Fruit fly (Drosophila melanogaster) whole organism, embryonic: Measurements from ENCODE around the gene CG9300.

Experiments
- Adf1 ChIP-seq: fragments of 200-800 bp; sonication (Bioruptor generic); IDR thresholded peaks from 2 replicates; pipeline ENCODE4 v1.3.6; 2022; ENCODE audit warnings: missing biosample characterization, missing genetic modification characterization
- CG10147 ChIP-seq: fragments of 200-800 bp; sonication (Bioruptor generic); optimal IDR thresholded peaks from 2 replicates; lab custom pipeline; 2019; ENCODE audit warnings: missing biosample characterization, mild to moderate bottlenecking, missing genetic modification characterization, moderate library complexity
- CG10209 ChIP-seq: fragments of 200-800 bp; sonication (Bioruptor generic); optimal IDR thresholded peaks from 3 replicates; lab custom pipeline; 2017; ENCODE audit warnings: missing biosample characterization, mild to moderate bottlenecking, missing genetic modification characterization, missing genetic modification reagents
- CG10274 ChIP-seq: fragments of 200-800 bp; sonication (Bioruptor generic); optimal IDR thresholded peaks from 3 replicates; lab custom pipeline; 2017; ENCODE audit warnings: missing biosample characterization, mild to moderate bottlenecking, missing genetic modification characterization
- CG10366 ChIP-seq: fragments of 200-800 bp; sonication (Bioruptor generic); IDR thresholded peaks from 2 replicates; pipeline ENCODE4 v1.3.6; 2022; ENCODE audit warnings: missing biosample characterization, missing genetic modification characterization
- CG10654 ChIP-seq: fragments of 200-800 bp; sonication (Bioruptor generic); optimal IDR thresholded peaks from 2 replicates; lab custom pipeline; 2016; ENCODE audit warnings: missing biosample characterization, missing genetic modification characterization
- CG10959 ChIP-seq: fragments of 200-800 bp; sonication (Bioruptor generic); IDR thresholded peaks from 2 replicates; pipeline ENCODE4 v1.3.6; 2022; ENCODE audit warnings: missing biosample characterization, missing genetic modification characterization
- CG11398 ChIP-seq: fragments of 200-800 bp; sonication (Bioruptor generic); optimal IDR thresholded peaks from 2 replicates; lab custom pipeline; 2016; ENCODE audit warnings: missing biosample characterization, missing genetic modification characterization
- CG12769 ChIP-seq: fragments of 200-800 bp; sonication (Bioruptor generic); optimal IDR thresholded peaks from 2 replicates; lab custom pipeline; 2019; ENCODE audit warnings: missing biosample characterization, mild to moderate bottlenecking, missing genetic modification characterization, moderate library complexity
- CG14014 ChIP-seq: fragments of 200-800 bp; sonication (Bioruptor generic); IDR thresholded peaks from 2 replicates; pipeline ENCODE4 v1.3.6; 2022; ENCODE audit warnings: missing biosample characterization, missing genetic modification characterization
- CG14441 ChIP-seq: fragments of 200-800 bp; sonication (Bioruptor generic); IDR thresholded peaks from 2 replicates; pipeline ENCODE4 v1.3.6; 2022; ENCODE audit warnings: missing biosample characterization, missing genetic modification characterization
- CG18011 ChIP-seq: fragments of 200-800 bp; sonication (Bioruptor generic); optimal IDR thresholded peaks from 2 replicates; lab custom pipeline; 2017; ENCODE audit warnings: missing biosample characterization, missing genetic modification characterization, mild to moderate bottlenecking, moderate library complexity, missing genotype
- CG2120 ChIP-seq: fragments of 200-800 bp; sonication (Bioruptor generic); optimal IDR thresholded peaks from 3 replicates; lab custom pipeline; 2016; ENCODE audit warnings: missing biosample characterization, missing genetic modification characterization
- CG31388 ChIP-seq: fragments of 200-800 bp; sonication (Bioruptor generic); optimal IDR thresholded peaks from 2 replicates; lab custom pipeline; 2016; ENCODE audit warnings: missing biosample characterization, missing genetic modification characterization
- CG32767 ChIP-seq: fragments of 200-800 bp; sonication (Bioruptor generic); IDR thresholded peaks from 2 replicates; pipeline ENCODE4 v1.3.6; 2022; ENCODE audit warnings: missing biosample characterization, missing genetic modification characterization
- CG6254 ChIP-seq: fragments of 200-800 bp; sonication (Bioruptor generic); optimal IDR thresholded peaks from 3 replicates; lab custom pipeline; 2017; ENCODE audit warnings: mild to moderate bottlenecking, missing biosample characterization, missing genetic modification reagents, missing genetic modification characterization
- CG6272 ChIP-seq: fragments of 200-800 bp; sonication (Bioruptor generic); IDR thresholded peaks from 2 replicates; pipeline ENCODE4 v1.3.6; 2022; ENCODE audit warnings: missing biosample characterization, missing genetic modification characterization
- CG7372 ChIP-seq: fragments of 200-800 bp; sonication (Bioruptor generic); IDR thresholded peaks from 2 replicates; pipeline ENCODE4 v1.3.6; 2022; ENCODE audit warnings: missing biosample characterization, missing genetic modification characterization
- CG7556 ChIP-seq: fragments of 200-800 bp; sonication (Bioruptor generic); optimal IDR thresholded peaks from 2 replicates; lab custom pipeline; 2017; ENCODE audit warnings: missing biosample characterization, mild to moderate bottlenecking, missing genetic modification characterization
- CG7745 ChIP-seq: fragments of 200-800 bp; sonication (Bioruptor generic); optimal IDR thresholded peaks from 2 replicates; lab custom pipeline; 2018; ENCODE audit warnings: missing biosample characterization, mild to moderate bottlenecking, missing genetic modification characterization, moderate library complexity
- CG7786 ChIP-seq: fragments of 200-800 bp; sonication (Bioruptor generic); optimal IDR thresholded peaks from 2 replicates; lab custom pipeline; 2016; ENCODE audit warnings: missing biosample characterization, missing genetic modification characterization
- CG7928 ChIP-seq: fragments of 200-800 bp; sonication (Bioruptor generic); optimal IDR thresholded peaks from 2 replicates; lab custom pipeline; 2017; ENCODE audit warnings: missing biosample characterization, mild to moderate bottlenecking, missing genetic modification characterization
- CG8359 ChIP-seq: fragments of 200-800 bp; sonication (Bioruptor generic); optimal IDR thresholded peaks from 2 replicates; lab custom pipeline; 2017; ENCODE audit warnings: missing biosample characterization, mild to moderate bottlenecking, missing genetic modification characterization, borderline replicate concordance
- CG9609 ChIP-seq: fragments of 200-800 bp; sonication (Bioruptor generic); optimal IDR thresholded peaks from 3 replicates; lab custom pipeline; 2016; ENCODE audit warnings: missing biosample characterization, missing genetic modification characterization
- CG9797 ChIP-seq: fragments of 200-800 bp; sonication (Bioruptor generic); optimal IDR thresholded peaks from 3 replicates; lab custom pipeline; 2018; ENCODE audit warnings: missing biosample characterization, mild to moderate bottlenecking, missing genetic modification characterization
- CG9817 ChIP-seq: fragments of 200-800 bp; sonication (Bioruptor generic); optimal IDR thresholded peaks from 2 replicates; lab custom pipeline; 2018; ENCODE audit warnings: missing biosample characterization, mild to moderate bottlenecking, missing genetic modification characterization, moderate library complexity
- D19A ChIP-seq: fragments of 200-800 bp; optimal IDR thresholded peaks from 3 replicates; lab custom pipeline; 2019; ENCODE audit warnings: missing biosample characterization, mild to moderate bottlenecking, missing genetic modification characterization, moderate library complexity
- Dref ChIP-seq: fragments of 200-800 bp; sonication (Bioruptor generic); IDR thresholded peaks from 2 replicates; pipeline ENCODE4 v1.3.6; 2022; ENCODE audit warnings: missing biosample characterization, missing genetic modification characterization
- Drgx ChIP-seq: fragments of 200-800 bp; sonication (Bioruptor generic); IDR thresholded peaks from 2 replicates; pipeline ENCODE4 v1.3.6; 2022; ENCODE audit warnings: missing biosample characterization, missing genetic modification characterization
- Gug ChIP-seq: fragments of 200-800 bp; sonication (Bioruptor generic); IDR thresholded peaks from 4 replicates; pipeline ENCODE4 v1.3.6; 2022; ENCODE audit warnings: missing biosample characterization, missing genetic modification characterization
- Hr3 ChIP-seq: fragments of 200-800 bp; sonication (Bioruptor generic); optimal IDR thresholded peaks from 3 replicates; lab custom pipeline; 2016; ENCODE audit warnings: missing biosample characterization, missing genetic modification characterization
- Lim3 ChIP-seq: fragments of 200-800 bp; sonication (Bioruptor generic); IDR thresholded peaks from 2 replicates; pipeline ENCODE4 v1.3.6; 2022; ENCODE audit warnings: missing biosample characterization, missing genetic modification characterization
- Meics ChIP-seq: fragments of 200-800 bp; sonication (Bioruptor generic); optimal IDR thresholded peaks from 2 replicates; lab custom pipeline; 2017; ENCODE audit warnings: missing biosample characterization, mild to moderate bottlenecking, missing genetic modification characterization
- Sry-δ ChIP-seq: fragments of 200-800 bp; sonication (Bioruptor generic); optimal IDR thresholded peaks from 2 replicates; lab custom pipeline; 2016; ENCODE audit warnings: missing biosample characterization, missing genetic modification characterization
- ash1 ChIP-seq: fragments of 200-800 bp; sonication (Bioruptor generic); optimal IDR thresholded peaks from 2 replicates; lab custom pipeline; 2018; ENCODE audit warnings: missing biosample characterization, mild to moderate bottlenecking, missing genetic modification characterization
- croc ChIP-seq: fragments of 200-800 bp; sonication (Bioruptor generic); conservative IDR thresholded peaks from 3 replicates; pipeline ENCODE4 v1.3.6; 2022; ENCODE audit warnings: missing biosample characterization, missing genetic modification characterization
- dmrt99B ChIP-seq: fragments of 200-800 bp; sonication (Bioruptor generic); optimal IDR thresholded peaks from 2 replicates; lab custom pipeline; 2018; ENCODE audit warnings: missing biosample characterization, mild to moderate bottlenecking, missing genetic modification characterization, moderate library complexity
- dpn ChIP-seq, 2 experiments: fragments of 200-800 bp; sonication (Bioruptor generic); optimal IDR thresholded peaks; 3 replicates each; lab custom pipeline; 2016; ENCODE audit warnings: missing biosample characterization in 2 of 2, missing genetic modification characterization in 2 of 2
- fu2 ChIP-seq: fragments of 200-800 bp; sonication (Bioruptor generic); optimal IDR thresholded peaks from 2 replicates; lab custom pipeline; 2016; ENCODE audit warnings: missing biosample characterization, missing genetic modification characterization
- gcm2 ChIP-seq: fragments of 200-800 bp; sonication (Bioruptor generic); optimal IDR thresholded peaks from 2 replicates; lab custom pipeline; 2016; ENCODE audit warnings: missing biosample characterization, missing genetic modification characterization
- gsb ChIP-seq: fragments of 200-800 bp; sonication (Bioruptor generic); IDR thresholded peaks from 2 replicates; pipeline ENCODE4 v1.3.6; 2022; ENCODE audit warnings: missing biosample characterization, missing genetic modification characterization
- jing ChIP-seq: fragments of 200-800 bp; sonication (Bioruptor generic); optimal IDR thresholded peaks from 2 replicates; lab custom pipeline; 2018; ENCODE audit warnings: missing biosample characterization, mild to moderate bottlenecking, missing genetic modification characterization
- knrl ChIP-seq: fragments of 200-800 bp; sonication (Bioruptor generic); IDR thresholded peaks from 3 replicates; pipeline ENCODE4 v1.3.6; 2022; ENCODE audit warnings: missing biosample characterization, missing genetic modification characterization; ENCODE audit not compliant: partially characterized antibody
- lmd ChIP-seq: fragments of 200-800 bp; sonication (Bioruptor generic); IDR thresholded peaks from 2 replicates; pipeline ENCODE4 v1.3.6; 2022; ENCODE audit warnings: missing biosample characterization, missing genetic modification characterization
- oc ChIP-seq: fragments of 200-800 bp; sonication (Bioruptor generic); optimal IDR thresholded peaks from 2 replicates; lab custom pipeline; 2018; ENCODE audit warnings: missing biosample characterization, mild to moderate bottlenecking, missing genetic modification characterization, moderate library complexity
- pita ChIP-seq: fragments of 200-800 bp; sonication (Bioruptor generic); optimal IDR thresholded peaks from 2 replicates; lab custom pipeline; 2017; ENCODE audit warnings: missing biosample characterization, mild to moderate bottlenecking, missing genetic modification characterization
- pzg ChIP-seq: fragments of 200-800 bp; sonication (Bioruptor generic); optimal IDR thresholded peaks from 3 replicates; lab custom pipeline; 2018; ENCODE audit warnings: missing biosample characterization, mild to moderate bottlenecking, missing genetic modification characterization, moderate library complexity
- sima ChIP-seq: fragments of 200-800 bp; sonication (Bioruptor generic); optimal IDR thresholded peaks from 2 replicates; lab custom pipeline; 2016; ENCODE audit warnings: missing biosample characterization, missing genetic modification characterization
- tgo ChIP-seq: fragments of 200-800 bp; sonication (Bioruptor generic); IDR thresholded peaks from 3 replicates; pipeline ENCODE4 v1.3.6; 2022; ENCODE audit warnings: missing biosample characterization, missing genetic modification characterization
- trem ChIP-seq: fragments of 200-800 bp; optimal IDR thresholded peaks from 3 replicates; lab custom pipeline; 2019; ENCODE audit warnings: missing biosample characterization, mild to moderate bottlenecking, missing genetic modification characterization, moderate library complexity
- zf30C ChIP-seq: fragments of 200-800 bp; sonication (Bioruptor generic); optimal IDR thresholded peaks from 3 replicates; lab custom pipeline; 2018; ENCODE audit warnings: missing biosample characterization, mild to moderate bottlenecking, missing genetic modification characterization

CG9300 gene

DNA sequence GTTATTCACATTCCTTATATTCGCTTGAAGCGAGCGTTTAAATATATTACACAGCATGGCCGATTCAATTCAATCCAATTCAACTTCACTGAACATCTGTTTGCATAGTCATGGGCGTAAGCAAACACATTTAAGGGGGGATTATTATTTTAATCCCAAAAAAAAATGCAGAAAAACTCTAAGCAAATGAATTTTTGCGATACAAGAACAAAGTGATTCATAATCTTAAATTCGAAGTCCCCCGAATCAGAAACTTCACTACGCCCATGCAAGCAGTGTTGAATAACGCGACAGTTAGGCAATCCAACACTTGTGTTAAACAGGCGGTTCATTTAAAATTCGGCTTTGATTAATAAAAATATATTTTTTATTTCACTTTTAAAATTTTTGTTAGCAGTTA is 38.2 kb downstream of the CG9300 start, which contains the start of gene CG14100 (continued):
- TF ChIP-seq trem (tag; lab: Kevin White, UChicago) = peak; percentile 97
- TF ChIP-seq CG7786 = peak; percentile 100
- TF ChIP-seq croc (GFP tag; lab: Robert Waterston, UW) = peak; percentile 100
- peak; percentile 100 for TF ChIP-seq fu2
- peak; percentile 100 for TF ChIP-seq CG14014
- TF ChIP-seq CG6272 (GFP tag; lab: Robert Waterston, UW) = peak; percentile 100
- peak; percentile 100 for TF ChIP-seq gsb
- TF ChIP-seq dpn (GFP tag; optimal IDR thresholded peaks at IDR 0.05; lab: Kevin White, UChicago) = peak; percentile 100
- peak; percentile 100 for TF ChIP-seq CG9817 (tag; lab: Kevin White, UChicago)
- TF ChIP-seq CG32767 = peak; percentile 100
- TF ChIP-seq Dref (GFP tag; lab: Robert Waterston, UW) = peak; percentile 69
- TF ChIP-seq knrl (GFP tag; lab: Robert Waterston, UW) = peak; percentile 52; the same call in 1 of the 3 replicates
- TF ChIP-seq CG8359 (GFP tag; lab: Kevin White, UChicago) = peak; percentile 98
- peak; percentile 100 for TF ChIP-seq ash1 (GFP tag; lab: Kevin White, UChicago)
- TF ChIP-seq CG7556 (GFP tag; lab: Kevin White, UChicago) = peak; percentile 100
- peak; percentile 100 for TF ChIP-seq CG10959
- peak; percentile 100 for TF ChIP-seq Hr3
- peak; percentile 100 for TF ChIP-seq Drgx (GFP tag; lab: Robert Waterston, UW)
- TF ChIP-seq CG6254 = peak; percentile 99
- TF ChIP-seq CG10654 = peak; percentile 100
- peak; percentile 100 for TF ChIP-seq Lim3
- peak; percentile 98 for TF ChIP-seq CG10274 (GFP tag; lab: Kevin White, UChicago)
- TF ChIP-seq zf30C (GFP tag; lab: Kevin White, UChicago) = peak; percentile 90
- TF ChIP-seq jing (GFP tag; lab: Kevin White, UChicago) = peak; percentile 100
- TF ChIP-seq CG7372 (GFP tag; lab: Robert Waterston, UW) = peak; percentile 100
- peak; percentile 100 for TF ChIP-seq CG12769 (tag; lab: Kevin White, UChicago)
- TF ChIP-seq Sry-δ (GFP tag; lab: Kevin White, UChicago) = peak; percentile 94
- TF ChIP-seq pita (GFP tag; lab: Kevin White, UChicago) = no peak
- peak; percentile 100 for TF ChIP-seq CG10147 (GFP tag; lab: Kevin White, UChicago)
- peak; percentile 99 for TF ChIP-seq CG7745 (tag; lab: Kevin White, UChicago)
- peak; percentile 100 for TF ChIP-seq Meics (GFP tag; lab: Kevin White, UChicago)
- TF ChIP-seq CG14441 = peak; percentile 100
- TF ChIP-seq pzg = peak; percentile 90
- peak; percentile 100 for TF ChIP-seq CG31388 (GFP tag; lab: Kevin White, UChicago)
- peak; percentile 100 for TF ChIP-seq CG9609 (GFP tag; lab: Kevin White, UChicago)
- TF ChIP-seq oc (tag; lab: Kevin White, UChicago) = peak; percentile 100
- TF ChIP-seq CG7928 (GFP tag; lab: Kevin White, UChicago) = peak; percentile 96
- TF ChIP-seq CG10366 (GFP tag; lab: Robert Waterston, UW) = peak; percentile 100
- TF ChIP-seq CG11398 (GFP tag; lab: Kevin White, UChicago) = peak; percentile 100
- TF ChIP-seq gcm2 = peak; percentile 100
- peak; percentile 98 for TF ChIP-seq D19A
- peak; percentile 100 for TF ChIP-seq Gug (GFP tag; lab: Robert Waterston, UW)
- peak; percentile 100 for TF ChIP-seq dmrt99B (tag; lab: Kevin White, UChicago)
- TF ChIP-seq lmd (GFP tag; lab: Robert Waterston, UW) = peak; percentile 100
- TF ChIP-seq Adf1 (GFP tag; lab: Robert Waterston, UW) = peak; percentile 97
- peak; percentile 100 for TF ChIP-seq CG2120 (GFP tag; lab: Kevin White, UChicago)
- TF ChIP-seq sima = peak; percentile 100
- TF ChIP-seq CG18011 (GFP tag; lab: Kevin White, UChicago) = peak; percentile 95
- peak; percentile 100 for TF ChIP-seq CG10209 (GFP tag; lab: Kevin White, UChicago)
- peak; percentile 91 for TF ChIP-seq CG9797
- TF ChIP-seq tgo (GFP tag; lab: Robert Waterston, UW) = peak; percentile 100
